Worm (Caenorhabditis elegans) whole organism, early embryonic: ENCODE data around the gene mtrf-1L.

Source experiments
- F13C5.2 ChIP-seq: sonication (generic microtip); optimal IDR thresholded peaks from 2 replicates; lab custom pipeline; 2017; ENCODE audit warnings: mild to moderate bottlenecking, missing genetic modification characterization, inconsistent platforms, missing compliant biosample characterization
- sea-1 ChIP-seq: fragments of 200-800 bp; sonication (Bioruptor generic); conservative IDR thresholded peaks from 2 replicates; pipeline ENCODE4 v1.3.6; 2022; ENCODE audit warnings: missing genetic modification characterization, missing compliant biosample characterization

DNA sequence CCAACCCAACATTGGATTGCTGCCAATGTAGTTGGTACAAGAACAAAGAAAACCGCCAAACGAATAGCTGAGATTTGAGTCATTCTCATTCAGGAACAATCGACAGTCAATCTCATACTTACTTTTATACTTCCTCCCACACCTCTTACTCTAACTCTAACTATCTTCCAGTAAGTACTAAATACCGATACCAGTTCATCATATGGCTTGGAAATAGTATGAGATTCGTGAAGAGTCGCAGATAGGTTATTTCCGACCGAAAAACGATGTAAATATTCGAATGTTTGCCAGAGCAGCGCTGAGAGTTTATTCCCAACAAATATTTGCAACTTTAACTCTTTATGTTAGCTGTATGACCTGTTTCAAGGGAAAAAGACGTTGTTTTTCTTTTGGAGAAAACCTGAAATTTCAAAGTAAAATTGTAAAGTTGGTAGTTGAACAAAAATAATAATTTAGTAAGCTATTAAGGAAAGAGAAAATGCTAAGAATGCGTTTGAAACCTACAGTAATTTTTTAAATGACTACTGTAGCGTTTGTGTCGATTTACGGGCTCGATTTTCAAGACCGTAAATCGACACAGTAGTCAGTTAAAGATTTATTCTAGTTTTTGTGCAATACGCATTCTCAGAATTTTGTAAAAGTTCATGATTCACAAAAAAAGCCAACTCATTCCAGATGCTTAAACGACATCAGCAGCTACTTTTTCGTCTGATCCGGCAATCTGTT lies at the start of gene mtrf-1L, which contains the start of gene W03F8.6:
- TF ChIP-seq sea-1: no peak
- TF ChIP-seq F13C5.2 (tag; lab: Kevin White, UChicago): no peak
